Fruit fly (Drosophila melanogaster) whole organism, adult: ENCODE data around the gene ebi.
"Not testable (repeated sequence)": the region's sequence is repeated elsewhere in the genome, so short reads cannot be mapped to it uniquely, and the experiment has no call there.

Experiments used
- CG11617 ChIP-seq: fragments of 200-800 bp; sonication (Bioruptor generic); optimal IDR thresholded peaks from 2 replicates; lab custom pipeline; 2017; ENCODE audit warnings: mild to moderate bottlenecking, missing biosample characterization, missing genetic modification reagents, missing genetic modification characterization
- CG12768 ChIP-seq: fragments of 200-800 bp; sonication (Bioruptor generic); optimal IDR thresholded peaks from 2 replicates; lab custom pipeline; 2017; ENCODE audit warnings: missing biosample characterization, missing genetic modification characterization, mild to moderate bottlenecking, moderate library complexity, missing genetic modification reagents
- CG14711 ChIP-seq: fragments of 200-800 bp; sonication (Bioruptor generic); optimal IDR thresholded peaks from 2 replicates; lab custom pipeline; 2018; ENCODE audit warnings: missing biosample characterization, mild to moderate bottlenecking, missing genetic modification characterization, moderate library complexity
- CG1620 ChIP-seq: fragments of 200-800 bp; sonication (Bioruptor generic); optimal IDR thresholded peaks from 2 replicates; lab custom pipeline; 2016; ENCODE audit warnings: missing biosample characterization, missing genetic modification characterization
- CG33017 ChIP-seq: fragments of 200-800 bp; sonication (Bioruptor generic); optimal IDR thresholded peaks from 2 replicates; lab custom pipeline; 2018; ENCODE audit warnings: missing biosample characterization, mild to moderate bottlenecking, missing genetic modification characterization, moderate library complexity
- CG5204 ChIP-seq: fragments of 200-800 bp; sonication (Bioruptor generic); optimal IDR thresholded peaks from 2 replicates; lab custom pipeline; 2016; ENCODE audit warnings: missing biosample characterization, missing genetic modification characterization
- CG7045 ChIP-seq: fragments of 200-800 bp; sonication (Bioruptor generic); optimal IDR thresholded peaks from 2 replicates; lab custom pipeline; 2017; ENCODE audit warnings: missing biosample characterization, mild to moderate bottlenecking, missing genetic modification characterization
- CG7101 ChIP-seq: fragments of 200-800 bp; sonication (Bioruptor generic); optimal IDR thresholded peaks from 2 replicates; lab custom pipeline; 2018; ENCODE audit warnings: missing biosample characterization, mild to moderate bottlenecking, missing genetic modification characterization, moderate library complexity
- Clk ChIP-seq: fragments of 200-800 bp; sonication (Bioruptor generic); optimal IDR thresholded peaks from 2 replicates; lab custom pipeline; 2017; ENCODE audit warnings: missing biosample characterization, missing genetic modification characterization
- Crg-1 ChIP-seq: fragments of 200-800 bp; sonication (Bioruptor generic); optimal IDR thresholded peaks from 2 replicates; lab custom pipeline; 2016; ENCODE audit warnings: missing biosample characterization, missing genetic modification characterization
- Hr96 ChIP-seq: fragments of 200-800 bp; sonication (Bioruptor generic); optimal IDR thresholded peaks from 2 replicates; lab custom pipeline; 2016; ENCODE audit warnings: missing biosample characterization, missing genetic modification characterization
- Mnt ChIP-seq: fragments of 200-800 bp; sonication (Bioruptor generic); optimal IDR thresholded peaks from 2 replicates; lab custom pipeline; 2016; ENCODE audit warnings: missing biosample characterization, mild to moderate bottlenecking, missing genetic modification characterization
- bab1 ChIP-seq: fragments of 200-800 bp; sonication (Bioruptor generic); optimal IDR thresholded peaks from 3 replicates; lab custom pipeline; 2019; ENCODE audit warnings: missing biosample characterization, mild to moderate bottlenecking, missing genetic modification characterization, moderate library complexity
- cic ChIP-seq: fragments of 200-800 bp; sonication (Bioruptor generic); optimal IDR thresholded peaks from 2 replicates; lab custom pipeline; 2017; ENCODE audit warnings: missing biosample characterization, mild to moderate bottlenecking, missing genetic modification characterization, moderate library complexity
- cnc ChIP-seq, 2 experiments: fragments of >200 bp; optimal IDR thresholded peaks; 2 replicates each; lab custom pipeline; 2017
- kay ChIP-seq: fragments of 200-800 bp; sonication (Bioruptor generic); peaks from one replicate; lab custom pipeline; 2016; ENCODE audit warnings: missing biosample characterization, missing genetic modification characterization, borderline replicate concordance
- ovo ChIP-seq: fragments of 200-800 bp; sonication (Bioruptor generic); optimal IDR thresholded peaks from 2 replicates; lab custom pipeline; 2016; ENCODE audit warnings: missing biosample characterization, missing genetic modification characterization
- pad ChIP-seq: fragments of 200-800 bp; sonication (Bioruptor generic); optimal IDR thresholded peaks from 3 replicates; lab custom pipeline; 2017; ENCODE audit warnings: missing biosample characterization, missing genetic modification characterization, mild to moderate bottlenecking, moderate library complexity, missing genetic modification reagents
- tj ChIP-seq: fragments of 200-800 bp; sonication (Bioruptor generic); optimal IDR thresholded peaks from 3 replicates; lab custom pipeline; 2017; ENCODE audit warnings: missing biosample characterization, mild to moderate bottlenecking, missing genetic modification characterization, moderate library complexity
- toe ChIP-seq: fragments of 200-800 bp; sonication (Bioruptor generic); optimal IDR thresholded peaks from 2 replicates; lab custom pipeline; 2016; ENCODE audit warnings: missing biosample characterization, missing genetic modification characterization

Gene ebi

dm6 chr2L:441455-441730, 26.5 kb downstream of the ebi start:
- TF ChIP-seq pad (GFP tag; lab: Kevin White, UChicago), result no peak
- TF ChIP-seq Crg-1, result no peak
- no peak for TF ChIP-seq CG14711 (tag; lab: Kevin White, UChicago)
- no peak for TF ChIP-seq CG5204 (GFP tag; lab: Kevin White, UChicago)
- TF ChIP-seq Clk (GFP tag; lab: Kevin White, UChicago), result no peak
- no peak for TF ChIP-seq kay (GFP tag; lab: Kevin White, UChicago)
- no peak for TF ChIP-seq tj (GFP tag; lab: Kevin White, UChicago)
- no peak for TF ChIP-seq CG7101 (tag; lab: Kevin White, UChicago)
- no peak for TF ChIP-seq CG12768 (GFP tag; lab: Kevin White, UChicago)
- no peak for TF ChIP-seq Hr96 (GFP tag; lab: Kevin White, UChicago)
- TF ChIP-seq cnc (optimal IDR thresholded peaks at IDR 0.05; lab: Kevin White, UChicago), result no peak
- no peak for TF ChIP-seq CG33017 (tag; lab: Kevin White, UChicago)
- no peak for TF ChIP-seq CG7045 (GFP tag; lab: Kevin White, UChicago)
- no peak for TF ChIP-seq toe (GFP tag; lab: Kevin White, UChicago)
- no peak for TF ChIP-seq CG11617 (GFP tag; lab: Kevin White, UChicago)
- TF ChIP-seq cic (GFP tag; lab: Kevin White, UChicago), result no peak
- no peak for TF ChIP-seq bab1 (GFP tag; lab: Kevin White, UChicago)
- no peak for TF ChIP-seq ovo
- TF ChIP-seq Mnt (GFP tag; lab: Kevin White, UChicago), result no peak
- TF ChIP-seq CG1620 (GFP tag; lab: Kevin White, UChicago), result no peak

DNA sequence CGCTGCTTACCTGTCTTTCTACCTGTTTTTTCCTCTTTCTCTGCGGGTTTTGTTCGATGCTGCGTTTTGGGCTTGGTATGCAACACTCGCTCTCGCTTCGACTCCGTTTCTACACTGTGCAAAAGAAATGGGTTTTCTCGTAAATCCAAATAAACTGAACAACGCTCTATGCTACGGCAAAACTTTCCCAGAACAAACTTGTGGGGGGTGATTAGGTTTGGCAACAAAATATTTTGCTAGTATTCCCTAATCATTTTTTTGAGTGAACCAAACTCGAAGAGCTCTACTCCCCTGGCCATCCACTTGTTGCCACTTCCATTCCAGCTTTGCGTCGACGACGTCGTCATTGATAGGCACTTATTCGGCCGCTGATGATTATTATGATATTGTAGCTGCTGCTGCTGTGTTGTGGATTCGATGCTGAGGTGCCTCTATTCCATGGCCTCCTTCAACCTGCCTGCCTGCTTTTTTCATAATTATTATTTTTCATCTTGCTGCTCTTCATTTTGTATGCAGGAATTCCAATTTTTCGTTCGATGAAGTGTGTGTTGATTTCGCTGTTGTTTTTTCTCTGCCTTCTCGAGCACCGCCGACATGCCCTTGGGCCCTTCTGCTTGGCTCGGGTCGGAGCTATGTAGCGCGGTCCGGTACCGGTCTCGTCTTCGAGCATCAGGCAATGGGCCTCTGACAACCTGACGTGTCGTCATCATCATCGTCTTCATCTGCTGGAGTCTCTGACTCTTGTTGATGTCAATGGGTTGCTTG, 27.2 kb downstream of the ebi start:
- TF ChIP-seq Mnt (GFP tag; lab: Kevin White, UChicago), result no peak
- no peak for TF ChIP-seq Clk (GFP tag; lab: Kevin White, UChicago)
- TF ChIP-seq cnc (optimal IDR thresholded peaks at IDR 0.05; lab: Kevin White, UChicago), result no peak

- TF ChIP-seq CG7045 (GFP tag; lab: Kevin White, UChicago) (no peak), CG33017 (tag; lab: Kevin White, UChicago) (no peak), cnc (optimal IDR thresholded peaks at IDR 0.05; lab: Kevin White, UChicago) (no peak), ovo (no peak), CG7101 (tag; lab: Kevin White, UChicago) (no peak), pad (GFP tag; lab: Kevin White, UChicago) (no peak), Clk (GFP tag; lab: Kevin White, UChicago) (no peak), CG5204 (GFP tag; lab: Kevin White, UChicago) (no peak), CG1620 (GFP tag; lab: Kevin White, UChicago) (no peak), tj (GFP tag; lab: Kevin White, UChicago) (no peak), CG12768 (GFP tag; lab: Kevin White, UChicago) (no peak), toe (GFP tag; lab: Kevin White, UChicago) (no peak), CG11617 (GFP tag; lab: Kevin White, UChicago) (no peak), cic (GFP tag; lab: Kevin White, UChicago) (no peak), bab1 (GFP tag; lab: Kevin White, UChicago) (no peak), kay (GFP tag; lab: Kevin White, UChicago) (no peak)
Measured at dm6 chr2L:447124-447523, 32.3 kb downstream of the ebi start.

DNA sequence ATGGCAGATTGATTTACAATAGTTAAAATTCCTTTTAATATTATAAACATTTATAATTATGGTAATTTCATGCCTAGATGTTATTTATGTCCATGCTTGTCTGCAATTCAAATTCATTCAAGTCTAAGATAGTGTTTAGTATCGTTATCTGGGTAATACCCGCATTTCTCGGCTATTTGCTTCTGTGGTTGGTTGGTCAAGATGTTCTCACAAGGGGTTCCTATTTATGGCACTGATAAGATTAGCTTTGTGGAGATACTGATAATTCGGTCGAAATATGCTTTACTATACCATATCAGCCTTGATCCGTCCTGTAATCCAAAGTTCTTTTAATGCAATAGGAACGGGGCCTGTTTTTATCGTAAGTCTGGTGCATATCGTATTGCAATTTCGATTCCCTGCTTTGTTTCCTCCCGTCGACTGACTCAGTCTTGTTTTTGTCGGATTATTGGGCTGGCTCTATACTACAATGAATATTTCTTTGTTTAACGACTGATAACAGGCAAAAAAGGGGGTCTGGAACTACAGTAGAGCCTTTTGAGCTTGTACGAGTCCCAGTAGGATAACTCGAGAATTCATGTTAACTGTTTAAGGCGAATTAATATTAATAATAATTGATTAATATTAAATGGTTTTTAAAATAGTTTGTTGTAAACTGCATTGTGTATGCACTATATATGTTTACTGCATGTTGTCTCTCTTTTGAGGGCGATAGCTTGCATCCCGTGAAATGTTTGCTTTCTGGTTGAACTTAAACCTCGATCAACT, 37.0 kb downstream of the ebi start:
- TF ChIP-seq CG14711 (tag; lab: Kevin White, UChicago), result peak; percentile 16
- peak; percentile 3 for TF ChIP-seq Mnt (GFP tag; lab: Kevin White, UChicago)
- no peak for TF ChIP-seq toe (GFP tag; lab: Kevin White, UChicago)

DNA sequence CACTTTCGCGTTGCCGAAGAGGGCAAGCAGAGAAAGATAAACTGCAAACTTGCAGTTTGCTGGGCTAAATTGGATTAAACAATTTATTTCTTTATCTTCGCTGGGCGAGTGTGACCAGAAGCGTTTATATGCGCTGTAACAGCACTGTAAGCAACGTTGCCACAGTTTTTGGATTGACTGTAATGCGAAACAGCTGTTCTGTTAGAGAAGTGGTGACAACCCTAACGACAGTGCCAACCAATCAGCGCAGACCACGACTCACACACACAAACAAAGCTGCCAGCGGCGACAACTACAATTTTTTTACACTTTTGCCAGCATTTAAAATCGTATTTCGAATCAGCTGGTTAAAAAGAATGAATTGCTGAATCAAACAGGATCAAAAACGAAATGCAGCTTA, 38.0 kb downstream of the ebi start, which contains the start of the genes crq and shv:
crq (minus strand) TSS at position 153 of the 400 bp plus-strand sequence.
shv (plus strand) TSS at position 237 of the 400 bp plus-strand sequence.
- TF ChIP-seq ovo (no peak), bab1 (GFP tag; lab: Kevin White, UChicago) (peak; percentile 63), CG14711 (tag; lab: Kevin White, UChicago) (peak; percentile 99), tj (GFP tag; lab: Kevin White, UChicago) (peak; percentile 74), cic (GFP tag; lab: Kevin White, UChicago) (peak; percentile 42), Crg-1 (no peak), pad (GFP tag; lab: Kevin White, UChicago) (peak; percentile 38)

dm6 chr2L:455274-455673, 40.4 kb downstream of the ebi start, which contains the start of gene CG4133:
TSS of gene CG4133 (plus strand) at chr2L:455531.
- not testable (repeated sequence) for TF ChIP-seq CG12768, CG7045, toe (GFP tag; lab: Kevin White, UChicago)
